Worm (Caenorhabditis elegans) whole organism, L4 larva: ENCODE measurements around the gene R05G6.4.
"Not testable (repeated sequence)": the region's sequence is repeated elsewhere in the genome, so short reads cannot be mapped to it uniquely, and the experiment has no call there.

Source experiments
- fkh-10 ChIP-seq: fragments of 150-350 bp; optimal IDR thresholded peaks from 2 replicates; lab custom pipeline; 2014; ENCODE audit warnings: missing biosample characterization, missing genetic modification reagents, missing genetic modification characterization
- mxl-3 ChIP-seq: fragments of 200-800 bp; sonication (Bioruptor generic); optimal IDR thresholded peaks from 2 replicates; lab custom pipeline; 2018; ENCODE audit warnings: mild to moderate bottlenecking, missing genetic modification characterization, missing compliant biosample characterization
- nhr-11 ChIP-seq: fragments of 150-350 bp; optimal IDR thresholded peaks from 2 replicates; lab custom pipeline; 2014; ENCODE audit warnings: missing biosample characterization, missing genetic modification characterization
- pqm-1 ChIP-seq: sonication (generic microtip); optimal IDR thresholded peaks from 2 replicates; lab custom pipeline; 2017; ENCODE audit warnings: missing biosample characterization, missing genetic modification characterization

DNA sequence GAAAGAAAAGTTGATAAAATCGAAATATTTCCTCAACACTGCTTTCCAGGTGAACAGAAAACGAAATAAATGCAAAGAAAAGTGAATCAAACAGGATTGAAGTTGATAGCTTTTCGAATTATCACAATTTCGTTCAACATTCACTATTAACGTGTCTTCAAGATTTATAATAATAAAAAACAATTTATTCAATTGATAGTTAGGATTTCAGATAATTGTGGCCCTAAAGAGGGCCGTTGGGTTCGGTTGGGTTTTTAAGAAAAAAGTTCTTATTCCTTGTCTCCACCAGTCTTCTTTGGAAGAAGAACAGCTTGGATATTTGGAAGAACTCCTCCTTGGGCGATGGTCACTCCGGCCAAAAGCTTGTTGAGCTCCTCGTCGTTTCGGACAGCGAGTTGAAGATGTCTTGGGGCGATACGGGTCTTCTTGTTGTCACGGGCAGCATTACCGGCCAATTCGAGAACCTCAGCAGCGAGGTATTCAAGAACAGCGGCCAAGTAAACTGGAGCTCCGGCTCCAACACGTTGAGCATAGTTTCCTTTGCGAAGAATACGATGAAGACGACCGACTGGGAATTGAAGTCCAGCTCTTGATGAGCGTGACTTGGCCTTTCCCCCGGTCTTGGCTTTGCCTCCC, 27.4 kb upstream of the R05G6.4 start:
- TF ChIP-seq mxl-3 (GFP tag; lab: Kevin White, UChicago); fkh-10 (GFP tag; lab: Kevin White, UChicago); nhr-11 (tag; lab: Kevin White, UChicago); pqm-1 (tag; lab: Kevin White, UChicago): not testable (repeated sequence)
